Fruit fly (Drosophila melanogaster) whole organism, embryonic: ENCODE measurements around the gene CG13407.

ENCODE experiments used
- CG10147 ChIP-seq: fragments of 200-800 bp; sonication (Bioruptor generic); optimal IDR thresholded peaks from 2 replicates; lab custom pipeline; 2019; ENCODE audit warnings: missing biosample characterization, mild to moderate bottlenecking, missing genetic modification characterization, moderate library complexity
- CG11085 ChIP-seq: fragments of 200-800 bp; sonication (Bioruptor generic); IDR thresholded peaks from 2 replicates; pipeline ENCODE4 v1.3.6; 2022; ENCODE audit warnings: missing biosample characterization, missing genetic modification characterization
- CG12219 ChIP-seq: fragments of 200-800 bp; sonication (Bioruptor generic); optimal IDR thresholded peaks from 3 replicates; lab custom pipeline; 2018; ENCODE audit warnings: missing biosample characterization, mild to moderate bottlenecking, missing genetic modification characterization
- CG12769 ChIP-seq: fragments of 200-800 bp; sonication (Bioruptor generic); optimal IDR thresholded peaks from 2 replicates; lab custom pipeline; 2019; ENCODE audit warnings: missing biosample characterization, mild to moderate bottlenecking, missing genetic modification characterization, moderate library complexity
- CG14014 ChIP-seq: fragments of 200-800 bp; sonication (Bioruptor generic); IDR thresholded peaks from 2 replicates; pipeline ENCODE4 v1.3.6; 2022; ENCODE audit warnings: missing biosample characterization, missing genetic modification characterization
- CG17328 ChIP-seq: fragments of 200-800 bp; sonication (Bioruptor generic); IDR thresholded peaks from 2 replicates; pipeline ENCODE4 v1.3.6; 2022; ENCODE audit warnings: missing biosample characterization, missing genetic modification characterization
- CG17359 ChIP-seq: fragments of 200-800 bp; sonication (Bioruptor generic); optimal IDR thresholded peaks from 3 replicates; lab custom pipeline; 2018; ENCODE audit warnings: missing biosample characterization, mild to moderate bottlenecking, missing genetic modification characterization, moderate library complexity
- CG2875 ChIP-seq: fragments of 200-800 bp; sonication (Bioruptor generic); optimal IDR thresholded peaks from 2 replicates; lab custom pipeline; 2017; ENCODE audit warnings: missing biosample characterization, mild to moderate bottlenecking, missing genetic modification characterization, missing genetic modification reagents
- CG32532 ChIP-seq: fragments of 200-800 bp; sonication (Bioruptor generic); IDR thresholded peaks from 2 replicates; pipeline ENCODE4 v1.3.6; 2022; ENCODE audit warnings: missing biosample characterization, missing genetic modification characterization
- CG3407 ChIP-seq: fragments of 200-800 bp; sonication (Bioruptor generic); optimal IDR thresholded peaks from 2 replicates; lab custom pipeline; 2018; ENCODE audit warnings: missing biosample characterization, mild to moderate bottlenecking, missing genetic modification characterization
- CG6689 ChIP-seq: fragments of 200-800 bp; sonication (Bioruptor generic); IDR thresholded peaks from 2 replicates; pipeline ENCODE4 v1.3.6; 2022; ENCODE audit warnings: missing biosample characterization, missing genetic modification characterization
- CG7928 ChIP-seq: fragments of 200-800 bp; sonication (Bioruptor generic); optimal IDR thresholded peaks from 2 replicates; lab custom pipeline; 2017; ENCODE audit warnings: missing biosample characterization, mild to moderate bottlenecking, missing genetic modification characterization
- CG9609 ChIP-seq: fragments of 200-800 bp; sonication (Bioruptor generic); optimal IDR thresholded peaks from 3 replicates; lab custom pipeline; 2016; ENCODE audit warnings: missing biosample characterization, missing genetic modification characterization
- CrebB ChIP-seq: fragments of 200-800 bp; sonication (Bioruptor generic); optimal IDR thresholded peaks from 3 replicates; lab custom pipeline; 2018; ENCODE audit warnings: missing biosample characterization, mild to moderate bottlenecking, missing genetic modification characterization
- D19A ChIP-seq: fragments of 200-800 bp; optimal IDR thresholded peaks from 3 replicates; lab custom pipeline; 2019; ENCODE audit warnings: missing biosample characterization, mild to moderate bottlenecking, missing genetic modification characterization, moderate library complexity
- E2f1 ChIP-seq: fragments of 200-800 bp; sonication (Bioruptor generic); IDR thresholded peaks from 2 replicates; pipeline ENCODE4 v1.3.6; 2022; ENCODE audit warnings: missing biosample characterization, missing genetic modification characterization
- Elba2 ChIP-seq: fragments of 200-800 bp; sonication (Bioruptor generic); optimal IDR thresholded peaks from 3 replicates; lab custom pipeline; 2016; ENCODE audit warnings: missing biosample characterization, missing genetic modification characterization
- Ets65A ChIP-seq: fragments of 200-800 bp; sonication (Bioruptor generic); peaks from one replicate; lab custom pipeline; 2016; ENCODE audit warnings: missing biosample characterization, missing genetic modification characterization
- Hr51 ChIP-seq, 2 experiments: fragments of 200-800 bp; sonication (Bioruptor generic); optimal IDR thresholded peaks; 2 replicates in 1 of 2; 3 replicates in 1 of 2; lab custom pipeline; 2016 to 2018; ENCODE audit warnings: missing biosample characterization in 2 of 2, missing genetic modification characterization in 2 of 2, mild to moderate bottlenecking in 1 of 2, moderate library complexity in 1 of 2
- Mad ChIP-seq: fragments of 200-800 bp; sonication (Bioruptor generic); optimal IDR thresholded peaks from 2 replicates; lab custom pipeline; 2016; ENCODE audit warnings: missing biosample characterization, missing genetic modification characterization
- Mrtf ChIP-seq: fragments of 200-800 bp; sonication (Bioruptor generic); IDR thresholded peaks from 3 replicates; pipeline ENCODE4 v1.3.6; 2022; ENCODE audit warnings: missing biosample characterization, missing genetic modification characterization
- Neu2 ChIP-seq: fragments of 200-800 bp; sonication (Bioruptor generic); optimal IDR thresholded peaks from 3 replicates; lab custom pipeline; 2016; ENCODE audit warnings: missing biosample characterization, missing genetic modification characterization, borderline replicate concordance
- Sry-β ChIP-seq: fragments of 200-800 bp; sonication (Bioruptor generic); optimal IDR thresholded peaks from 2 replicates; lab custom pipeline; 2018; ENCODE audit warnings: missing biosample characterization, mild to moderate bottlenecking, missing genetic modification characterization, moderate library complexity
- Xrp1 ChIP-seq: fragments of 200-800 bp; sonication (Bioruptor generic); IDR thresholded peaks from 2 replicates; pipeline ENCODE4 v1.3.6; 2022; ENCODE audit warnings: missing biosample characterization, missing genetic modification characterization
- ara ChIP-seq: fragments of 200-800 bp; sonication (Bioruptor generic); IDR thresholded peaks from 2 replicates; pipeline ENCODE4 v1.3.6; 2022; ENCODE audit warnings: missing biosample characterization, missing genetic modification characterization
- ase ChIP-seq: fragments of 200-800 bp; sonication (Bioruptor generic); IDR thresholded peaks from 3 replicates; pipeline ENCODE4 v1.3.6; 2022; ENCODE audit warnings: missing biosample characterization, missing genetic modification characterization
- az2 ChIP-seq: fragments of 200-800 bp; sonication (Bioruptor generic); optimal IDR thresholded peaks from 3 replicates; lab custom pipeline; 2016; ENCODE audit warnings: missing biosample characterization, missing genetic modification characterization
- chinmo ChIP-seq: fragments of 200-800 bp; sonication (Bioruptor generic); IDR thresholded peaks from 4 replicates; pipeline ENCODE4 v1.3.6; 2022; ENCODE audit warnings: missing biosample characterization, missing genetic modification characterization; ENCODE audit not compliant: partially characterized antibody
- chm ChIP-seq: fragments of 200-800 bp; sonication (Bioruptor generic); IDR thresholded peaks from 2 replicates; pipeline ENCODE4 v1.3.6; 2022; ENCODE audit warnings: missing biosample characterization, missing genetic modification characterization
- chn ChIP-seq: fragments of 200-800 bp; sonication (Bioruptor generic); optimal IDR thresholded peaks from 2 replicates; lab custom pipeline; 2016; ENCODE audit warnings: missing biosample characterization, missing genetic modification characterization
- h ChIP-seq: fragments of >200 bp; optimal IDR thresholded peaks from 2 replicates; lab custom pipeline; 2017
- maf-S ChIP-seq: fragments of 200-800 bp; sonication (Bioruptor generic); optimal IDR thresholded peaks from 2 replicates; lab custom pipeline; 2016; ENCODE audit warnings: missing biosample characterization, missing genetic modification characterization
- mirr ChIP-seq: fragments of 200-800 bp; sonication (Bioruptor generic); optimal IDR thresholded peaks from 3 replicates; lab custom pipeline; 2018; ENCODE audit warnings: missing biosample characterization, mild to moderate bottlenecking, missing genetic modification characterization
- pzg ChIP-seq: fragments of 200-800 bp; sonication (Bioruptor generic); optimal IDR thresholded peaks from 3 replicates; lab custom pipeline; 2018; ENCODE audit warnings: missing biosample characterization, mild to moderate bottlenecking, missing genetic modification characterization, moderate library complexity
- ranshi ChIP-seq: fragments of 200-800 bp; sonication (Bioruptor generic); IDR thresholded peaks from 2 replicates; pipeline ENCODE4 v1.3.6; 2022; ENCODE audit warnings: missing biosample characterization, missing genetic modification characterization
- so ChIP-seq: fragments of 200-800 bp; sonication (Bioruptor generic); IDR thresholded peaks from 3 replicates; pipeline ENCODE4 v1.3.6; 2022; ENCODE audit warnings: missing biosample characterization, missing genetic modification characterization
- toy ChIP-seq: fragments of 200-800 bp; sonication (Bioruptor generic); IDR thresholded peaks from 2 replicates; pipeline ENCODE4 v1.3.6; 2022; ENCODE audit warnings: missing biosample characterization, missing genetic modification characterization
- unpg ChIP-seq: fragments of 200-800 bp; sonication (Bioruptor generic); optimal IDR thresholded peaks from 3 replicates; lab custom pipeline; 2018; ENCODE audit warnings: missing biosample characterization, mild to moderate bottlenecking, missing genetic modification characterization, moderate library complexity
- wdn ChIP-seq: fragments of 200-800 bp; sonication (Bioruptor generic); IDR thresholded peaks from 2 replicates; pipeline ENCODE4 v1.3.6; 2022; ENCODE audit warnings: missing biosample characterization, missing genetic modification characterization

The CG13407 gene

dm6 chr3R:22117149-22117548 lies 13.9 kb downstream of the CG13407 start, which contains the start of gene Ir94b:
TSS of gene Ir94b (minus strand) at chr3R:22117249.
- TF ChIP-seq ase, result no peak
- TF ChIP-seq ranshi (GFP tag; lab: Robert Waterston, UW), result no peak
- TF ChIP-seq az2 (GFP tag; lab: Kevin White, UChicago), result no peak
- TF ChIP-seq h (lab: Kevin White, UChicago), result no peak
- TF ChIP-seq wdn (GFP tag; lab: Robert Waterston, UW), result no peak
- no peak for TF ChIP-seq Mad (GFP tag; lab: Kevin White, UChicago)
- TF ChIP-seq pzg (GFP tag; lab: Kevin White, UChicago), result no peak
- TF ChIP-seq CG32532, result no peak
- no peak for TF ChIP-seq CG10147
- TF ChIP-seq CG11085 (GFP tag; lab: Robert Waterston, UW), result no peak
- no peak for TF ChIP-seq CG9609 (GFP tag; lab: Kevin White, UChicago)
- TF ChIP-seq so (GFP tag; lab: Robert Waterston, UW), result no peak
- no peak for TF ChIP-seq toy (GFP tag; lab: Robert Waterston, UW)
- TF ChIP-seq CG14014 (GFP tag; lab: Robert Waterston, UW), result no peak
- TF ChIP-seq Xrp1 (GFP tag; lab: Robert Waterston, UW), result no peak
- no peak for TF ChIP-seq Elba2 (GFP tag; lab: Kevin White, UChicago)
- TF ChIP-seq mirr, result no peak

dm6 chr3R:22119354-22119753 lies 16.1 kb downstream of the CG13407 start, which contains the start of gene Ir94c:
TSS of gene Ir94c (minus strand) at chr3R:22119454.
- TF ChIP-seq CG17328, result no peak
- TF ChIP-seq CG2875 (GFP tag; lab: Kevin White, UChicago), result no peak
- TF ChIP-seq CG17359 (tag; lab: Kevin White, UChicago), result no peak
- no peak for TF ChIP-seq ase
- no peak for TF ChIP-seq maf-S (GFP tag; lab: Kevin White, UChicago)
- TF ChIP-seq unpg (GFP tag; lab: Kevin White, UChicago), result no peak
- no peak for TF ChIP-seq Xrp1 (GFP tag; lab: Robert Waterston, UW)
- no peak for TF ChIP-seq Hr51 (GFP tag; optimal IDR thresholded peaks at IDR 0.05; lab: Kevin White, UChicago)
- TF ChIP-seq Neu2 (GFP tag; lab: Kevin White, UChicago), result no peak
- TF ChIP-seq CG3407 (GFP tag; lab: Kevin White, UChicago), result no peak
- no peak for TF ChIP-seq CG7928 (GFP tag; lab: Kevin White, UChicago)
- no peak for TF ChIP-seq ara (GFP tag; lab: Robert Waterston, UW)
- TF ChIP-seq CrebB (tag; lab: Kevin White, UChicago), result no peak
- no peak for TF ChIP-seq Sry-β (GFP tag; lab: Kevin White, UChicago)

DNA sequence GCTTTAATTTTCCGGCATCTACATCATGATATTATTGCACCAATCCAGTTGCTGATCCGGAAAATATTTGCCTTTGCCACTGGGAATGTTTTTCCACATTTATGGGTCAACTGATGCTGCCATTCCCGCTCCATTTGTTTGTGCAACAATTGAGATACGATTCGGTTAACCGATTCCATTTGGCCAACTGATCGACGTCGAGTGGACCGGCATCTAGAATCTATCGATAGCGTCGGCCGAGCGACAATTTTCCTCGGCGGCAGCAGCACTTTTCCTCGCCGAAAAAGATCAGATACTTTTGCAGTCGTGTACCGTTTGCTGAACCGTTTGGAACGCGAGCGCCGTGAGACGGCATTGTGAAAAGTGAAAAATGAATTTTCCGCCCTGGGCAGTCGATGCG lies 16.5 kb downstream of the CG13407 start, which contains the start of gene CG42390:
TSS of gene CG42390 (plus strand) at position 301 of the 400 bp plus-strand sequence.
- TF ChIP-seq CG12769 (tag; lab: Kevin White, UChicago), result peak; percentile 35
- TF ChIP-seq Sry-β (GFP tag; lab: Kevin White, UChicago), result no peak
- 0 out of 2 replicates have a peak, but pooled peaks have one; percentile 11 for TF ChIP-seq CG6689
- 0 out of 2 replicates have a peak, but pooled peaks have one; percentile 35 for TF ChIP-seq chm (GFP tag; lab: Robert Waterston, UW)
- TF ChIP-seq D19A, result no peak
- no peak for TF ChIP-seq CG12219
- TF ChIP-seq Mrtf (GFP tag; lab: Robert Waterston, UW), result 0 out of 3 replicates have a peak, but pooled peaks have one; percentile 16
- 0 out of 4 replicates have a peak, but pooled peaks have one; percentile 31 for TF ChIP-seq chinmo
- TF ChIP-seq chn (GFP tag; lab: Kevin White, UChicago), result no peak
- peak; percentile 47 for TF ChIP-seq Ets65A (GFP tag; lab: Kevin White, UChicago)
- TF ChIP-seq E2f1, result 0 out of 2 replicates have a peak, but pooled peaks have one; percentile 10
- TF ChIP-seq, all 482 proteins: peak for 7
